Fruit fly (Drosophila melanogaster): ENCODE results near the gene CG45428.

Gene CG45428

dm6 chr3L:22879344-22879723, 42.5 kb upstream of the CG45428 start:
- TF ChIP-seq CG6808 (GFP tag; optimal IDR thresholded peaks at IDR 0.05) (no peak), Sox102F (GFP tag; optimal IDR thresholded peaks at IDR 0.05) (no peak), CG16779 (tag; optimal IDR thresholded peaks at IDR 0.05) (no peak), ss (GFP tag; optimal IDR thresholded peaks at IDR 0.05) (no peak), fd85E (GFP tag; optimal IDR thresholded peaks at IDR 0.05) (no peak), CG11902 (GFP tag; optimal IDR thresholded peaks at IDR 0.05) (no peak), Hr39 (GFP tag; optimal IDR thresholded peaks at IDR 0.05) (no peak), pdm3 (GFP tag; optimal IDR thresholded peaks at IDR 0.05) (no peak), achi (GFP tag; optimal IDR thresholded peaks at IDR 0.05) (no peak), acj6 (GFP tag; optimal IDR thresholded peaks at IDR 0.05) (no peak), CG31627 (GFP tag; optimal IDR thresholded peaks at IDR 0.05) (no peak), Sox14 (GFP tag; optimal IDR thresholded peaks at IDR 0.05) (no peak), CG6792 (GFP tag; optimal IDR thresholded peaks at IDR 0.05) (no peak), CG7368 (GFP tag; optimal IDR thresholded peaks at IDR 0.05) (no peak), spab (GFP tag; optimal IDR thresholded peaks at IDR 0.05) (no peak), CG8319 (GFP tag; optimal IDR thresholded peaks at IDR 0.05) (no peak)

- TF ChIP-seq CG4318 (GFP tag; optimal IDR thresholded peaks at IDR 0.05) = peak; percentile 100
- TF ChIP-seq CG9139 (GFP tag; optimal IDR thresholded peaks at IDR 0.05) = peak; percentile 99
- TF ChIP-seq esn (GFP tag; optimal IDR thresholded peaks at IDR 0.05) = peak; percentile 100
- TF ChIP-seq Met (GFP tag; optimal IDR thresholded peaks at IDR 0.05) = peak; percentile 100
- peak; percentile 100 for TF ChIP-seq Eip75B (GFP tag; optimal IDR thresholded peaks at IDR 0.05)
- peak; percentile 100 for TF ChIP-seq svp (GFP tag)
- peak; percentile 96 for TF ChIP-seq fkh (GFP tag; optimal IDR thresholded peaks at IDR 0.05)
- TF ChIP-seq CG10631 (GFP tag; optimal IDR thresholded peaks at IDR 0.05) = peak; percentile 100
- peak; percentile 100 for TF ChIP-seq CG6854 (GFP tag; optimal IDR thresholded peaks at IDR 0.05)
- peak; percentile 100 for TF ChIP-seq CG32006 (GFP tag; optimal IDR thresholded peaks at IDR 0.05)
- peak; percentile 100 for TF ChIP-seq CG11902 (GFP tag; optimal IDR thresholded peaks at IDR 0.05)
- TF ChIP-seq CG34406 (GFP tag; optimal IDR thresholded peaks at IDR 0.05) = peak; percentile 100
- TF ChIP-seq CG8632 (GFP tag; optimal IDR thresholded peaks at IDR 0.05) = peak; percentile 100
- TF ChIP-seq acj6 (GFP tag; optimal IDR thresholded peaks at IDR 0.05) = peak; percentile 100
- TF ChIP-seq CG6808 (GFP tag; optimal IDR thresholded peaks at IDR 0.05) = peak; percentile 99
- peak; percentile 100 for TF ChIP-seq CG6276 (GFP tag; optimal IDR thresholded peaks at IDR 0.05)
- TF ChIP-seq CG6792 (GFP tag; optimal IDR thresholded peaks at IDR 0.05) = peak; percentile 100
- TF ChIP-seq salr (GFP tag; optimal IDR thresholded peaks at IDR 0.05) = peak; percentile 100
- peak; percentile 100 for TF ChIP-seq dac (GFP tag; optimal IDR thresholded peaks at IDR 0.05)
- TF ChIP-seq Eip78C (GFP tag) = peak; percentile 100
- peak; percentile 100 for TF ChIP-seq vri (GFP tag; optimal IDR thresholded peaks at IDR 0.05)
- peak; percentile 100 for TF ChIP-seq Lpt (GFP tag; optimal IDR thresholded peaks at IDR 0.05)
- peak; percentile 100 for TF ChIP-seq Hr39 (GFP tag; optimal IDR thresholded peaks at IDR 0.05)
- peak; percentile 99 for TF ChIP-seq fd85E (GFP tag; optimal IDR thresholded peaks at IDR 0.05)
- TF ChIP-seq CG6163 (GFP tag; IDR thresholded peaks at IDR 0.05) = peak; percentile 100
- peak; percentile 100 for TF ChIP-seq eg (GFP tag; IDR thresholded peaks at IDR 0.05)
- TF ChIP-seq Smox (GFP tag; optimal IDR thresholded peaks at IDR 0.05) = peak; percentile 100
- TF ChIP-seq Ets21C (GFP tag; optimal IDR thresholded peaks at IDR 0.05) = peak; percentile 100
- TF ChIP-seq CG16779 (tag; optimal IDR thresholded peaks at IDR 0.05) = peak; percentile 99
- peak; percentile 100 for TF ChIP-seq Eip93F (GFP tag; optimal IDR thresholded peaks at IDR 0.05)
- TF ChIP-seq lz (GFP tag; optimal IDR thresholded peaks at IDR 0.05) = peak; percentile 100
- TF ChIP-seq CG3919 (GFP tag; optimal IDR thresholded peaks at IDR 0.05) = peak; percentile 100
- TF ChIP-seq Sox102F (GFP tag; optimal IDR thresholded peaks at IDR 0.05) = peak; percentile 100
- TF ChIP-seq ss (GFP tag; optimal IDR thresholded peaks at IDR 0.05) = peak; percentile 99 to 100
- TF ChIP-seq CG11762 (GFP tag; optimal IDR thresholded peaks at IDR 0.05; ENCODE audit: insufficient read depth) = peak; percentile 100
- TF ChIP-seq CG11294 (GFP tag; IDR thresholded peaks at IDR 0.05) = peak; percentile 99
- peak; percentile 100 for TF ChIP-seq CG1621 (tag; optimal IDR thresholded peaks at IDR 0.05)
- TF ChIP-seq CG3032 (tag; optimal IDR thresholded peaks at IDR 0.05) = peak; percentile 100
- TF ChIP-seq CG10669 (GFP tag; optimal IDR thresholded peaks at IDR 0.05) = peak; percentile 100
- peak; percentile 100 for TF ChIP-seq CG8319 (GFP tag; optimal IDR thresholded peaks at IDR 0.05)
- TF ChIP-seq fd59A (GFP tag; optimal IDR thresholded peaks at IDR 0.05) = peak; percentile 100
Measured at dm6 chr3L:22878723-22879343, 42.0 kb upstream of the CG45428 start, which contains the start of the genes Chro and Ssl1. Gene Chro (minus strand): TSS chr3L:22878984. Gene Ssl1 (plus strand): TSS chr3L:22879089.
